Worm (Caenorhabditis elegans): ENCODE measurements around the gene pals-33.

ce11 chrV:3670499-3670898 is 2.7 kb upstream of the pals-33 start, which contains the start of gene Y39H10B.3:
- TF ChIP-seq ztf-11 (tag; optimal IDR thresholded peaks at IDR 0.05) (no peak), lin-32 (GFP tag; optimal IDR thresholded peaks at IDR 0.05) (no peak)

All from whole organism, mixed stage, embryonic.